Fruit fly (Drosophila melanogaster) whole organism: Measurements from ENCODE around the gene CG9500.

Experiments used
- CG8478 ChIP-seq: fragments of >200 bp; optimal IDR thresholded peaks from 2 replicates; lab custom pipeline; 2018; ENCODE audit warnings: inconsistent platforms
- Dll ChIP-seq: fragments of >200 bp; optimal IDR thresholded peaks from 2 replicates; lab custom pipeline; 2017
- EcR ChIP-seq, 2 experiments: fragments of >200 bp; optimal IDR thresholded peaks; 2 replicates each; lab custom pipeline; 2017; ENCODE audit warnings: missing biosample characterization in 2 of 2, missing genetic modification characterization in 2 of 2, missing genetic modification reagents in 2 of 2
- pan ChIP-seq: fragments of >200 bp; optimal IDR thresholded peaks from 2 replicates; lab custom pipeline; 2017
- psq ChIP-seq: fragments of >200 bp; optimal IDR thresholded peaks from 2 replicates; lab custom pipeline; 2017
- usp ChIP-seq: fragments of >200 bp; optimal IDR thresholded peaks from 2 replicates; lab custom pipeline; 2017; ENCODE audit warnings: missing biosample characterization, missing genetic modification characterization, mixed read lengths

The CG9500 gene

DNA sequence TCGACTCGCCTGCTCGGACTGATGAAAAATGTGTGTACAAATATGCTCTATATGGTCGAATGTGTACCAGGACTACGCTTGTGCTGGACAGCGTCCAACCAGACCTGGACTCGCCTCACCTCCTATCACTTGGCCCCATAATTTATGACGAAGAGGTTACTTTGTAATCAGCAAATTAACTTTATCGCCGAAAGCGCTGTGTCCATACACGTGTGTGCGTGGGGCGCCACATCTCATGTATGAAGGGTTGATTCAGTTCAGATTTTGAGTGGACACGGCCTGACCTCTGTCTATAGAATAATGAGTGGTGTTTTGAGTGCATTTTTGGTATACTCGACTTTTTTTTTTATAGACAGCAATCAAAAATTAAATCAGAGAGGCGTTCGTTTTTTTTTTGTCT is 1.9 kb upstream of the CG9500 start:
- no peak for TF ChIP-seq psq
- no peak for TF ChIP-seq usp (GFP tag; lab: Kevin White, UChicago)
- TF ChIP-seq EcR (GFP tag; optimal IDR thresholded peaks at IDR 0.05; lab: Kevin White, UChicago): no peak
- TF ChIP-seq CG8478 (lab: Kevin White, UChicago): no peak
- TF ChIP-seq Dll (lab: Kevin White, UChicago): no peak
- TF ChIP-seq pan: no peak

DNA sequence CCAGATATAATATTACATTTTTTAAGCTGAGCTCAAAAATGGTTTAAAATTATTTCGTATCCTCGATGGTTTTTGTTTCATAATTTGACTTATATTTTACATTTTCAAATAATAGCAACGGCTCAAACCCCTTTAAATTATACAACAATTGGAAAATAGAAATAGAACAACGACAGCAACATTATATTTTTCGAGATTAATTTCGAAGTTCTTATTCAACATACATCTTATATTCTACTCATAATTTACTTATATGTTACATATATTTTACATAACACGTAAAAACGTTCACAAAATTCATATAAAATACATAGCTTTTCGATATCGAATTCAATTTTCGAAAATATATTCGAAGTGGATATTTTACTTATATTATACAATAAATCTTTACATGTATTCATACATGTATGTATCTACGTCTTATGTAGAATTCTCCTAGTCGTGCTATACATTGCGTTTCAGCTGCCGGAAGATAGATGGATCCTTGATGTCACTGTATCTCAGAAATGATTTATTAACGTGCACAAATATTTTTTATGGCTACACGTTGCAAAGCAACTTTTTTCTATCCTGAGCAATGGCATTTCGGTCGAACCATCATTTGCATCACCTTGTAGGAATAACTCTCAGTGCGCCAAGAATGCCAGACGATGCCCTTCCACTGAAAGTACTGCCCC is 1.3 kb downstream of the CG9500 start:
- TF ChIP-seq EcR (GFP tag; optimal IDR thresholded peaks at IDR 0.05; lab: Kevin White, UChicago): no peak

DNA sequence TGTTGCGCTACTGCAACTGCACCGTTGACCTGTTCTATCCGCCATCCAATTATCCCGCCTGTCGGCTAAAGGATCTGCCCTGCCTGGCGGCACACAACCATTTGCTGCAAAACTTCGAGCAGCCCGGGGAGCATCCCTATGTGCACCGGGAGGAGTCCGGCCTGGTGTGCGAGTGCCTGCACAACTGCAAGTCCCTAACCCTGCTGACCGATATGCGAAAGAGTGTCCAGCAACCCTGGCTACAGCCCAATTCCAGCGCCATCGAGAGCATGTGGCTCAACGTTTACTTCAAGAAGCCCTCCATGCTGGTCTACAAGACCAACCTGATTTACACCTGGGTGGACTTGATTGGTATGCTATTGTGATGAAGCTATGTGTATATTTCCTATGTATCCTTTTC is 2.0 kb downstream of the CG9500 start:
- TF ChIP-seq psq (no peak), CG8478 (lab: Kevin White, UChicago) (no peak), EcR (GFP tag; optimal IDR thresholded peaks at IDR 0.05; lab: Kevin White, UChicago) (no peak), Dll (lab: Kevin White, UChicago) (no peak), usp (GFP tag; lab: Kevin White, UChicago) (no peak)

DNA sequence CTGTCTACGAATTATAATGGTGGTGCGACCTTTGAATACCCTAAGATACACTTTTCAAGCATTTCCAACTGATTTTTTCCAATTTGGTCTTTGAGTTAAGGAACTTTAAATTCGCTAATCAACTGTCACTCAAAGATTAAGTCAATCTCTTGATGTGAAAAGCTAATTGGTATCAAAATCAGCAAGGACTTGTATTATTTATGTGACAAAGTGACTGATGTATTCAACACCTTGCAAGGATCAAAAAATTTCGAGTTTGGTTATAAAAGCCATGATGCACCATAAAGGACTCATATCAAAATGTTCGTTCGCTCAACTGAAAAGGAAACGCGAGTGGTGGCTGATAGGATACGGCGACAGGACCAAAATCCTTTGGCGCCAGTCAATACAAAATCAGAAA is 3.5 kb downstream of the CG9500 start, which contains the start of gene ppk14:
TSS of gene ppk14 (plus strand) at position 301 of the 400 bp plus-strand sequence.
- TF ChIP-seq pan (no peak), usp (GFP tag; lab: Kevin White, UChicago) (no peak), CG8478 (lab: Kevin White, UChicago) (no peak), Dll (lab: Kevin White, UChicago) (no peak), EcR (GFP tag; optimal IDR thresholded peaks at IDR 0.05; lab: Kevin White, UChicago) (no peak)

DNA sequence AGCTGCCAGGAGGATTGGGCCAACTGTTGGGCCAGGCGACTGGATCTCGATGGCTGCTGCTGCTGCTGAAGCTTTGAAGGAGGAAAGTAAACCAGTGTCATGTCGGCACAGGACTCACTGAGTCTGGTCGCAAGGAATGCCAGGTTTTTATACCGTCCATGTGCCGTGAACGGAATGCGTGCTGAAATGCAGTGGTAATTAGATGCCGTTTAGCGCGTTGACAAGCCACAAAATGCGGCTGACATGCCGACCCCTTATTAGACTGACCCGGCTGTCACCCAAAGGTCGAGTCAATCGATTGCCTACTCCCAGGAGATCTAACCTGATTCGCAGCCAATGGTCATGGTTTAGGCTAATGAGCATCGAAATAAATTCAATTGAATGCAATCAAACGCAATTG is 3.9 kb downstream of the CG9500 start, which contains the start of gene ppk7:
TSS of gene ppk7 (minus strand) at position 101 of the 400 bp plus-strand sequence.
- no peak for TF ChIP-seq EcR (GFP tag; optimal IDR thresholded peaks at IDR 0.05; lab: Kevin White, UChicago)
- no peak for TF ChIP-seq CG8478 (lab: Kevin White, UChicago)
- TF ChIP-seq Dll (lab: Kevin White, UChicago): no peak
- TF ChIP-seq pan: no peak
- no peak for TF ChIP-seq usp (GFP tag; lab: Kevin White, UChicago)
- TF ChIP-seq psq: no peak

DNA sequence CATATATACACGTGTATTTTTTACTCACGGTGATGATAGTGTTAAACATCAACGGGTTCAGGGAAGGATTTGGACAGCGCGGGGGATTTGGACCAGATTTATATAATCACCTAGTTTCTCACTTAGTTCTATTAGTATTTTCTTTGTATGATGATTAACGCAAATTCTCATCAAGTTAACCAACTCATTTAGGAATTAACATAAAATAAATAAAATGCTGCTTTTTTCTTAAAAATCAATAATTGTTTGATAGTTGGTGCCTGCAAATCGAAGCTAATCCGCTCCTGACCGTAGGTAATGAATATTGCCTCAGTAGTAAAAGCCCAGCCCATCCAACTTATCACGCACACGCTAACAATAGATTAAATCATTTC is 6.3 kb downstream of the CG9500 start:
- TF ChIP-seq Dll (lab: Kevin White, UChicago) (no peak), psq (no peak), pan (no peak), usp (GFP tag; lab: Kevin White, UChicago) (no peak), CG8478 (lab: Kevin White, UChicago) (no peak), EcR (GFP tag; optimal IDR thresholded peaks at IDR 0.05; lab: Kevin White, UChicago) (no peak)

DNA sequence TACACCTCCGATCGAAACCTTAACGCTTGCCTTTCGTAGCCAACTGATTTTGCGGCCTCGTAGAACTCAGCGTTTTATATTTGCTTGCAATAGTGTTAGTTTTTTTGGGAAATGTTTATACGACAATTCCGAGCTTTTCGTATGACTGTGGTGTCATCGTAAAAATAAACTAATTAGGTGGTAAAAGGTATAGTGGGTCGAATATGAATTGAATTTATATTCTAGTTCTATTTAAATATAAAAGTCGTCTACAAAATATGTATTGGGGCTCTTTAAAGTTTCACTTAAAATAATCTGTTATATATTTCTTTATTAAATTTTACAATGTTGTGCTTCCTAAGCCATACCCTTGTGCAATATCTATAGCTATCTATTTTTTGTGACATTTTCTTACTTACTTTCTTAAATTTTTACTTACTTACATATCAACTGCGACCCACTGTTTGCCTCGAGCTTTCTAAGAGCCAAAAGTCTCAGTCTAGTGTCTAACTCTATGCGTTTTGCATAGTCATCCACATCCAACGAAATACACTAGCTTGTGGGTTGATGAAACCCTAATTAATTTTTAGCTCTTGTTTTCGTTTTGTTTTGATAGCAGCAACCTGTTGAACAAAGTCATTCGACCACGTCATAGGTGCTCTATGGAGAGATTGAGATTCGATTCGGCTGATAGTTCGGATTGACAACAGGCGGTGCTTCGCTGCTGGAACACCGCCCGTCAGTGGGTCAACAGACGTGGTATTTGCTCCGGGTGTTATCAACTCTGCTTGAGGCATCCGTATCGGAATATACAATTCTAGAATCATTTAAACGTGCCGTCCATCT is 6.9 kb downstream of the CG9500 start, which contains the start of gene CG9498:
TSS of gene CG9498 (minus strand) at position 51 of the 825 bp plus-strand sequence.
- TF ChIP-seq psq (no peak), EcR (GFP tag; optimal IDR thresholded peaks at IDR 0.05; lab: Kevin White, UChicago) (no peak), usp (GFP tag; lab: Kevin White, UChicago) (no peak), CG8478 (lab: Kevin White, UChicago) (no peak), Dll (lab: Kevin White, UChicago) (no peak), pan (no peak)

DNA sequence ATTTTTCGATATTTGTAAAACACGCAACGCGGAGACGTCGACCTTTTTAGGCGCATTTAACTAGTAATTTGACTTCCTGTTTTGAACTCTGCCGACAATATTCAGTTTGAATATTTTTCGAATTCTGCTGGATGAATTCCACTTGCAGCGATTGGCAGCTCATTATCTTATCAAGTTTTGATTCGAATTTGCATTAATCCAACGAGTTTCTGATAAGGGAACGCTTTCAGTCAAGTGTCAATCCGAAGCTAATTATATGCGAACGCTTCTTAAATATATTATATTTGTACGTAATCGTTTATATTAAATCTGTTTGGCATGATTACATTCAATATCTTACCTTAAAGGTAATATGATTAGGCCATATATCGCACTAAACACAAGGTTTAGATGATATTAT is 9.8 kb downstream of the CG9500 start, which contains the start of gene CG9497:
TSS of gene CG9497 (minus strand) at position 101 of the 400 bp plus-strand sequence.
- TF ChIP-seq EcR (GFP tag; optimal IDR thresholded peaks at IDR 0.05; lab: Kevin White, UChicago) (no peak), psq (no peak), usp (GFP tag; lab: Kevin White, UChicago) (no peak), CG8478 (lab: Kevin White, UChicago) (no peak), Dll (lab: Kevin White, UChicago) (no peak), pan (no peak)

DNA sequence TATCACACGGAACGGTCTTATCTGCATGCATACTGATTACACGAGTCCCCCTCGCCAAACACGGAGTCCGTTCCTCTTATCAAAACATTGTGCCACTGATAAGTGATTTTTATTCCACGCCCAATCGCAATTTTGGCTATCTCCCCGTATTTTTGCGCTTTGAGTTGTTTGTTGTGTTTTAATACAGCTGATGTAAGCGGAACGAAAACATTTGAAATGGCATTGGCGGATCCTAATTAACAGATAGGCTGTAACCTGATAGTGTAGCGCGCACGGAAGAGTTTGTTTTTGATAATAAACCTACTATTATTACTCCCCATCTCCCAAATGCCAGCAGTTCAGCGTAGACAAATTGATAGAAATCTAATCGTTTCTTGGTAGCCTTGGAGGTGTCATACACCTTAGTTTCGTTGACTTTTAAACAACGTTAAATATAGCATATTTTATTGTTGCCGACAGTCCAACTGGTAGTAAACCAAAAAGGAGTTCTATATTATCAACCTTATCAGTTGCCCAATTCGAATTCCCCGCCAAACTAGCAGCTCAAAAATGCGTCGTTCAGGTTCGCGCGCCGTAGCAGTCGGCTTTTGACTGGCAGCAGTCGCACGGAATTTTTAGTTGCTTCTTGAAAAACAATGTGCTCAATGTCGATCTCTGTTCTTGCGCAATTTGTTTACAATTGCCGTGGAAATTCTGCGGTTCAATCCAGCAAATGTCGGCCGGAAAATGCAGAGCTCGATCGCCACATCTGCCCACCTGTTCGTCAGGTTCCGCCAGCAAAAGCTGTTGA is 14.8 kb downstream of the CG9500 start:
- TF ChIP-seq CG8478 (lab: Kevin White, UChicago) (no peak), EcR (GFP tag; optimal IDR thresholded peaks at IDR 0.05; lab: Kevin White, UChicago) (no peak), usp (GFP tag; lab: Kevin White, UChicago) (no peak), psq (no peak), pan (no peak), Dll (lab: Kevin White, UChicago) (no peak)

DNA sequence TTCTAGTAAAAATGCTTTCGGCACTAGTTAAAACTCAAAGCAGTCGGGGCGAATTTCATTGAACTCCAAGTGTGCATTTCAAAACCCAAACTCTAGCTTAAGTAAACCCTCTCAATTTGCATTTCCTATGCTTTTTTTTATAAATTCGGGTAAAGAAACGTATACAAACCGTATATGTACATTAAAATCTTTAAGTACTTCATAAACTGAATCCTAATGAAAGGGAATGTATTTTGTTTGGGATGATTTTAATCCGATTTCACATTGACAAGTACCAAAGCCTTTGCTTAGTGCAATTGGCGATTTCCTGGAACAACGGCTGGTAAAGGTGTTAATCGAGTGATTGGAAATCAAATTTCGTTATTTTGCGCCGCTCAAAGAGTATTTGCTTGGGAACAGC is 16.9 kb downstream of the CG9500 start:
- no peak for TF ChIP-seq EcR (GFP tag; optimal IDR thresholded peaks at IDR 0.05; lab: Kevin White, UChicago)
- no peak for TF ChIP-seq psq
- no peak for TF ChIP-seq pan
- no peak for TF ChIP-seq CG8478 (lab: Kevin White, UChicago)
- no peak for TF ChIP-seq usp (GFP tag; lab: Kevin White, UChicago)
- TF ChIP-seq Dll (lab: Kevin White, UChicago): no peak

DNA sequence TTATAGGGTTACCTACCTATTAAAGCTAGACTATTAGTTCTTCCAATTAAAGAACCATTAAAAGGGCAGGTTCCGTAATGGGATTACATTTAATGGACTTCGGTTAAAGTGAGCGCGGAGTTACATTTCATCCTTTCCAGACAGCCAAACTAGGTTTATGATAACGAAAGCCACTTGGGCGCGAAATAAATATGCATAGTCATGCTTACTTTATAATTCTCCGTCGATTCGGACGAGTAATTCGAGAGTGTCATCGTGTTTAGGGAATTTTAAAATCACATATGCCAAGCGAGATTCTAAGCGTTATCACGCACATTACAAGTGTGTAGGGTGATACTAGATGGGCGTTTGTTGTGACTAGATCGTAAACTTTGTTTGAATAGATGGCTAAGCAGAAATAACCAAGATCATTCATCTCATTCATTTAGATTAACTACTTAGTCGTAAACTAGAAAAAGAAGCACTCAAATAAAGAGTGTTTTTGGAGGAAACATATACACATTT is 17.8 kb downstream of the CG9500 start:
- TF ChIP-seq usp (GFP tag; lab: Kevin White, UChicago) (no peak), pan (no peak), Dll (lab: Kevin White, UChicago) (no peak), CG8478 (lab: Kevin White, UChicago) (no peak)
